Worm (Caenorhabditis elegans): ENCODE data around the gene ins-15.
A peak's percentile ranks its signal among the peaks of the same experiment; 100 is the strongest.

Gene ins-15

ce11 chrII:6733718-6734117, 10.8 kb downstream of the ins-15 start, which contains the start of gene T14B4.9:
T14B4.9 (minus strand) TSS chrII:6733818.
- TF ChIP-seq arid-1 (GFP tag; conservative IDR thresholded peaks at IDR 0.05) (no peak), tag-97 (GFP tag; IDR thresholded peaks at IDR 0.05) (no peak)

ce11 chrII:6729331-6729730, 15.2 kb downstream of the ins-15 start, which contains the start of gene T14B4.8:
T14B4.8 (minus strand) TSS chrII:6729390.
- no peak for TF ChIP-seq mes-2 (tag; optimal IDR thresholded peaks at IDR 0.05; ENCODE audit: poor library complexity, severe bottlenecking)
- no peak for TF ChIP-seq ceh-82 (tag; optimal IDR thresholded peaks at IDR 0.05)
- TF ChIP-seq unc-62 (GFP tag; optimal IDR thresholded peaks at IDR 0.05 in 1 of 2) = peak in 1 of 2 experiments; percentile 94
- no peak for TF ChIP-seq unc-62 (tag; optimal IDR thresholded peaks at IDR 0.05)
- no peak for TF ChIP-seq egl-43 (GFP tag; IDR thresholded peaks at IDR 0.05)
- TF ChIP-seq fkh-10 (GFP tag; optimal IDR thresholded peaks at IDR 0.05) = peak; percentile 22
- peak; percentile 38; the same call in 1 of the 2 replicates for TF ChIP-seq hmg-1.1 (GFP tag; IDR thresholded peaks at IDR 0.05)
- no peak for TF ChIP-seq mep-1 (tag; optimal IDR thresholded peaks at IDR 0.05)

- TF ChIP-seq mes-2 (tag; optimal IDR thresholded peaks at IDR 0.05; ENCODE audit: poor library complexity, severe bottlenecking) (no peak), unc-62 (GFP tag; optimal IDR thresholded peaks at IDR 0.05 in 1 of 2) (peak in 1 of 2 experiments; percentile 69), unc-62 (tag; optimal IDR thresholded peaks at IDR 0.05) (no peak)
Observed at ce11 chrII:6726814-6727213, 17.7 kb downstream of the ins-15 start.

- TF ChIP-seq nhr-10 (tag; optimal IDR thresholded peaks at IDR 0.05) (no peak), madf-5 (GFP tag; IDR thresholded peaks at IDR 0.05) (0 out of 4 replicates have a peak, but pooled peaks of 1 of the 2 experiments have one; percentile 58), ces-1 (GFP tag; optimal IDR thresholded peaks at IDR 0.05) (no peak), mep-1 (tag; optimal IDR thresholded peaks at IDR 0.05) (peak; percentile 35), daf-12 (tag; optimal IDR thresholded peaks at IDR 0.05) (no peak), daf-19 (GFP tag; conservative IDR thresholded peaks at IDR 0.05) (no peak), rbr-2 (tag; optimal IDR thresholded peaks at IDR 0.05) (no peak), zfp-2 (tag; optimal IDR thresholded peaks at IDR 0.05) (no peak), jun-1 (tag; optimal IDR thresholded peaks at IDR 0.05) (no peak), nhr-25 (tag; optimal IDR thresholded peaks at IDR 0.05; ENCODE audit: borderline replicate concordance, insufficient read depth) (no peak), ceh-32 (tag; optimal IDR thresholded peaks at IDR 0.05; ENCODE audit: poor library complexity) (no peak), nhr-42 (GFP tag; IDR thresholded peaks at IDR 0.05) (0 out of 2 replicates have a peak, but pooled peaks have one; percentile 18), ctbp-1 (GFP tag; IDR thresholded peaks at IDR 0.05) (0 out of 2 replicates have a peak, but pooled peaks have one; percentile 38), egl-43 (GFP tag; IDR thresholded peaks at IDR 0.05) (no peak), dmd-9 (GFP tag; IDR thresholded peaks at IDR 0.05) (peak; percentile 59; the same call in 1 of the 2 replicates), cey-2 (tag; optimal IDR thresholded peaks at IDR 0.05; ENCODE audit: borderline replicate concordance, insufficient read depth) (no peak), nhr-102 (tag; optimal IDR thresholded peaks at IDR 0.05) (no peak), Y75B8A.6 (GFP tag; IDR thresholded peaks at IDR 0.05) (no peak), hlh-30 (tag; optimal IDR thresholded peaks at IDR 0.05; ENCODE audit: insufficient read depth) (no peak), nhr-41 (GFP tag; IDR thresholded peaks at IDR 0.05) (peak; percentile 63; the same call in 1 of the 2 replicates), nhr-28 (tag; optimal IDR thresholded peaks at IDR 0.05) (peak; percentile 32), dpl-1 (GFP tag; optimal IDR thresholded peaks at IDR 0.05) (no peak), ceh-44 (GFP tag; IDR thresholded peaks at IDR 0.05) (0 out of 2 replicates have a peak, but pooled peaks have one; percentile 23), F37D6.2 (tag; optimal IDR thresholded peaks at IDR 0.05) (no peak), ceh-20 (GFP tag; IDR thresholded peaks at IDR 0.05) (0 out of 2 replicates have a peak, but pooled peaks have one; percentile 48), zip-2 (tag; optimal IDR thresholded peaks at IDR 0.05) (no peak), F26F4.8 (GFP tag; conservative IDR thresholded peaks at IDR 0.05) (no peak), ama-1 (optimal IDR thresholded peaks at IDR 0.05) (no peak), hmg-1.1 (GFP tag; IDR thresholded peaks at IDR 0.05) (peak; percentile 68), aly-2 (tag; optimal IDR thresholded peaks at IDR 0.05) (no peak), spr-1 (tag; optimal IDR thresholded peaks at IDR 0.05) (peak; percentile 21), duxl-1 (tag; optimal IDR thresholded peaks at IDR 0.05; ENCODE audit: poor library complexity) (no peak), fos-1 (tag; optimal IDR thresholded peaks at IDR 0.05) (no peak), F44E2.7 (GFP tag; IDR thresholded peaks at IDR 0.05) (no peak), skn-1 (tag; optimal IDR thresholded peaks at IDR 0.05) (no peak), Y48G9A.11 (GFP tag; IDR thresholded peaks at IDR 0.05) (no peak), ceh-82 (tag; optimal IDR thresholded peaks at IDR 0.05) (no peak), unc-130 (GFP tag; optimal IDR thresholded peaks at IDR 0.05) (peak; percentile 26)
Observed at ce11 chrII:6721581-6721980, 23.0 kb downstream of the ins-15 start.

Data from whole organism, L4 larva.